Fruit fly (Drosophila melanogaster) whole organism, embryonic: ENCODE measurements around the gene dia.

ENCODE experiments used
- CG1024 ChIP-seq: fragments of 200-800 bp; sonication (Bioruptor generic); IDR thresholded peaks from 2 replicates; pipeline ENCODE4 v1.3.6; 2022; ENCODE audit warnings: missing biosample characterization, missing genetic modification characterization
- CG10462 ChIP-seq: fragments of 200-800 bp; sonication (Bioruptor generic); optimal IDR thresholded peaks from 2 replicates; lab custom pipeline; 2016; ENCODE audit warnings: missing biosample characterization, missing genetic modification characterization
- CG11504 ChIP-seq: fragments of 200-800 bp; sonication (Bioruptor generic); optimal IDR thresholded peaks from 3 replicates; lab custom pipeline; 2019; ENCODE audit warnings: missing biosample characterization, mild to moderate bottlenecking, missing genetic modification characterization, moderate library complexity
- CG11723 ChIP-seq: fragments of 200-800 bp; sonication (Bioruptor generic); optimal IDR thresholded peaks from 2 replicates; lab custom pipeline; 2017; ENCODE audit warnings: missing biosample characterization, mild to moderate bottlenecking, missing genetic modification characterization
- CG13287 ChIP-seq: fragments of 200-800 bp; sonication (Bioruptor generic); IDR thresholded peaks from 2 replicates; pipeline ENCODE4 v1.3.6; 2022; ENCODE audit warnings: missing biosample characterization, missing genetic modification characterization; ENCODE audit not compliant: partially characterized antibody
- CG14667 ChIP-seq: fragments of 200-800 bp; sonication (Bioruptor generic); IDR thresholded peaks from 2 replicates; pipeline ENCODE4 v1.3.6; 2022; ENCODE audit warnings: missing biosample characterization, missing genetic modification characterization
- CG14965 ChIP-seq: fragments of 200-800 bp; sonication (Bioruptor generic); optimal IDR thresholded peaks from 2 replicates; lab custom pipeline; 2016; ENCODE audit warnings: missing biosample characterization, missing genetic modification characterization, borderline replicate concordance
- CG15011 ChIP-seq: fragments of 200-800 bp; sonication (Bioruptor generic); optimal IDR thresholded peaks from 3 replicates; lab custom pipeline; 2018; ENCODE audit warnings: missing biosample characterization, mild to moderate bottlenecking, missing genetic modification characterization
- CG16813 ChIP-seq: fragments of 200-800 bp; sonication (Bioruptor generic); IDR thresholded peaks from 3 replicates; pipeline ENCODE4 v1.3.6; 2022; ENCODE audit warnings: missing biosample characterization, missing genetic modification characterization; ENCODE audit not compliant: partially characterized antibody
- CG17361 ChIP-seq: fragments of 200-800 bp; sonication (Bioruptor generic); IDR thresholded peaks from 3 replicates; pipeline ENCODE4 v1.3.6; 2022; ENCODE audit warnings: missing biosample characterization, missing genetic modification characterization
- CG18262 ChIP-seq: fragments of 200-800 bp; optimal IDR thresholded peaks from 3 replicates; lab custom pipeline; 2019; ENCODE audit warnings: missing biosample characterization, mild to moderate bottlenecking, missing genetic modification characterization, moderate library complexity
- CG1832 ChIP-seq: fragments of 200-800 bp; sonication (Bioruptor generic); optimal IDR thresholded peaks from 2 replicates; lab custom pipeline; 2017; ENCODE audit warnings: missing biosample characterization, mild to moderate bottlenecking, missing genetic modification characterization, inconsistent platforms
- CG2120 ChIP-seq: fragments of 200-800 bp; sonication (Bioruptor generic); optimal IDR thresholded peaks from 3 replicates; lab custom pipeline; 2016; ENCODE audit warnings: missing biosample characterization, missing genetic modification characterization
- CG2129 ChIP-seq: fragments of 200-800 bp; sonication (Bioruptor generic); IDR thresholded peaks from 2 replicates; pipeline ENCODE4 v1.3.6; 2022; ENCODE audit warnings: missing biosample characterization, missing genetic modification characterization; ENCODE audit not compliant: partially characterized antibody
- CG2202 ChIP-seq: fragments of 200-800 bp; sonication (Bioruptor generic); optimal IDR thresholded peaks from 2 replicates; lab custom pipeline; 2018; ENCODE audit warnings: missing biosample characterization, mild to moderate bottlenecking, missing genetic modification characterization
- CG3281 ChIP-seq: fragments of 200-800 bp; sonication (Bioruptor generic); optimal IDR thresholded peaks from 3 replicates; lab custom pipeline; 2017; ENCODE audit warnings: missing biosample characterization, mild to moderate bottlenecking, missing genetic modification characterization
- CG3726 ChIP-seq: fragments of 200-800 bp; sonication (Bioruptor generic); IDR thresholded peaks from 3 replicates; pipeline ENCODE4, ENCODE4 v1.3.6; 2022; ENCODE audit warnings: missing biosample characterization, missing genetic modification characterization
- CG4328 ChIP-seq: fragments of 200-800 bp; sonication (Bioruptor generic); optimal IDR thresholded peaks from 3 replicates; lab custom pipeline; 2017; ENCODE audit warnings: missing biosample characterization, missing genetic modification reagents, missing genetic modification characterization
- CG4854 ChIP-seq: fragments of 200-800 bp; sonication (Bioruptor generic); optimal IDR thresholded peaks from 2 replicates; lab custom pipeline; 2016; ENCODE audit warnings: missing biosample characterization, missing genetic modification characterization, inconsistent platforms
- CG6683 ChIP-seq: fragments of 200-800 bp; sonication (Bioruptor generic); optimal IDR thresholded peaks from 2 replicates; lab custom pipeline; 2017; ENCODE audit warnings: missing biosample characterization, mild to moderate bottlenecking, missing genetic modification characterization, missing genetic modification reagents
- CHES-1-like ChIP-seq: fragments of 200-800 bp; sonication (Bioruptor generic); optimal IDR thresholded peaks from 2 replicates; lab custom pipeline; 2016; ENCODE audit warnings: missing biosample characterization, missing genetic modification characterization
- CrebB ChIP-seq: fragments of 200-800 bp; sonication (Bioruptor generic); optimal IDR thresholded peaks from 3 replicates; lab custom pipeline; 2018; ENCODE audit warnings: missing biosample characterization, mild to moderate bottlenecking, missing genetic modification characterization
- E2f2 ChIP-seq: fragments of 200-800 bp; sonication (Bioruptor generic); IDR thresholded peaks from 2 replicates; pipeline ENCODE4 v1.3.6; 2022; ENCODE audit warnings: missing biosample characterization, missing genetic modification characterization
- Eip74EF ChIP-seq, 2 experiments: fragments of 200-800 bp in 1 of 2; fragments of >200 bp in 1 of 2; sonication (Bioruptor generic) in 1 of 2; optimal IDR thresholded peaks; 2 replicates each; lab custom pipeline; 2017 to 2019; ENCODE audit warnings: missing biosample characterization in 2 of 2, missing genetic modification characterization in 2 of 2, mild to moderate bottlenecking in 1 of 2, moderate library complexity in 1 of 2
- HLH54F ChIP-seq: fragments of 200-800 bp; sonication (Bioruptor generic); optimal IDR thresholded peaks from 3 replicates; lab custom pipeline; 2016; ENCODE audit warnings: missing biosample characterization, missing genetic modification characterization
- Hr3 ChIP-seq: fragments of 200-800 bp; sonication (Bioruptor generic); optimal IDR thresholded peaks from 3 replicates; lab custom pipeline; 2016; ENCODE audit warnings: missing biosample characterization, missing genetic modification characterization
- Hsf ChIP-seq: fragments of 200-800 bp; sonication (Bioruptor generic); optimal IDR thresholded peaks from 3 replicates; lab custom pipeline; 2016; ENCODE audit warnings: missing biosample characterization, missing genetic modification characterization
- Neu2 ChIP-seq: fragments of 200-800 bp; sonication (Bioruptor generic); optimal IDR thresholded peaks from 3 replicates; lab custom pipeline; 2016; ENCODE audit warnings: missing biosample characterization, missing genetic modification characterization, borderline replicate concordance
- Side ChIP-seq: fragments of 200-800 bp; sonication (Bioruptor generic); optimal IDR thresholded peaks from 2 replicates; lab custom pipeline; 2016; ENCODE audit warnings: missing biosample characterization, missing genetic modification characterization
- Xrp1 ChIP-seq: fragments of 200-800 bp; sonication (Bioruptor generic); IDR thresholded peaks from 2 replicates; pipeline ENCODE4 v1.3.6; 2022; ENCODE audit warnings: missing biosample characterization, missing genetic modification characterization
- aop ChIP-seq: fragments of 200-800 bp; sonication (Bioruptor generic); IDR thresholded peaks from 2 replicates; pipeline ENCODE4 v1.3.6; 2022; ENCODE audit warnings: missing biosample characterization, missing genetic modification characterization
- ara ChIP-seq: fragments of 200-800 bp; sonication (Bioruptor generic); IDR thresholded peaks from 2 replicates; pipeline ENCODE4 v1.3.6; 2022; ENCODE audit warnings: missing biosample characterization, missing genetic modification characterization
- bigmax ChIP-seq: fragments of 200-800 bp; sonication (Bioruptor generic); optimal IDR thresholded peaks from 2 replicates; lab custom pipeline; 2018; ENCODE audit warnings: missing biosample characterization, mild to moderate bottlenecking, missing genetic modification characterization
- cato ChIP-seq: fragments of 200-800 bp; sonication (Bioruptor generic); optimal IDR thresholded peaks from 2 replicates; lab custom pipeline; 2016; ENCODE audit warnings: missing biosample characterization, missing genetic modification characterization, borderline replicate concordance
- hbn ChIP-seq: fragments of 200-800 bp; sonication (Bioruptor generic); IDR thresholded peaks from 2 replicates; pipeline ENCODE4 v1.3.6; 2022; ENCODE audit warnings: missing biosample characterization, missing genetic modification characterization; ENCODE audit not compliant: partially characterized antibody
- jumu ChIP-seq: fragments of 200-800 bp; sonication (Bioruptor generic); optimal IDR thresholded peaks from 3 replicates; lab custom pipeline; 2016; ENCODE audit warnings: missing biosample characterization, missing genetic modification characterization
- kay ChIP-seq: fragments of 200-800 bp; sonication (Bioruptor generic); optimal IDR thresholded peaks from 2 replicates; lab custom pipeline; 2016; ENCODE audit warnings: missing biosample characterization, missing genetic modification characterization
- kni ChIP-seq: fragments of 200-800 bp; sonication (Bioruptor generic); optimal IDR thresholded peaks from 3 replicates; lab custom pipeline; 2017; ENCODE audit warnings: mild to moderate bottlenecking, missing biosample characterization, missing genetic modification reagents, missing genetic modification characterization
- lov ChIP-seq, 2 experiments: fragments of 200-800 bp in 1 of 2; fragments of >200 bp in 1 of 2; sonication (Bioruptor generic) in 1 of 2; IDR thresholded peaks in 1 of 2; optimal IDR thresholded peaks in 1 of 2; 2 replicates in 1 of 2; 3 replicates in 1 of 2; pipeline versions ENCODE4 v1.3.6 to Lab custom; 2017 to 2022; ENCODE audit warnings: missing biosample characterization in 1 of 2, missing genetic modification characterization in 1 of 2
- pum ChIP-seq: fragments of 200-800 bp; sonication (Bioruptor generic); optimal IDR thresholded peaks from 2 replicates; lab custom pipeline; 2016; ENCODE audit warnings: missing biosample characterization, missing genetic modification characterization
- sc ChIP-seq, 3 experiments: fragments of >200 bp in 2 of 3; fragments of 200-800 bp in 1 of 3; sonication (Bioruptor generic) in 1 of 3; optimal IDR thresholded peaks; 2 replicates in 2 of 3; 3 replicates in 1 of 3; lab custom pipeline; 2017; ENCODE audit warnings: mild to moderate bottlenecking in 1 of 3, missing biosample characterization in 1 of 3, missing genetic modification characterization in 1 of 3, missing genetic modification reagents in 1 of 3
- sna ChIP-seq: fragments of 200-800 bp; sonication (Bioruptor generic); IDR thresholded peaks from 2 replicates; pipeline ENCODE4 v1.3.6; 2022; ENCODE audit warnings: missing biosample characterization, missing genetic modification characterization; ENCODE audit not compliant: partially characterized antibody
- vvl ChIP-seq: fragments of 200-800 bp; sonication (Bioruptor generic); IDR thresholded peaks from 2 replicates; pipeline ENCODE4 v1.3.6; 2022; ENCODE audit warnings: missing biosample characterization, missing genetic modification characterization
- wek ChIP-seq: fragments of 200-800 bp; sonication (Bioruptor generic); optimal IDR thresholded peaks from 3 replicates; lab custom pipeline; 2018; ENCODE audit warnings: missing biosample characterization, mild to moderate bottlenecking, missing genetic modification characterization, moderate library complexity
- zen2 ChIP-seq: fragments of 200-800 bp; sonication (Bioruptor generic); IDR thresholded peaks from 3 replicates; pipeline ENCODE4 v1.3.6; 2022; ENCODE audit warnings: missing biosample characterization, missing genetic modification characterization; ENCODE audit not compliant: partially characterized antibody
- zfh1 ChIP-seq: fragments of 200-800 bp; sonication (Bioruptor generic); IDR thresholded peaks from 3 replicates; pipeline ENCODE4 v1.3.6; 2022; ENCODE audit warnings: missing biosample characterization, missing genetic modification characterization

The dia gene

DNA sequence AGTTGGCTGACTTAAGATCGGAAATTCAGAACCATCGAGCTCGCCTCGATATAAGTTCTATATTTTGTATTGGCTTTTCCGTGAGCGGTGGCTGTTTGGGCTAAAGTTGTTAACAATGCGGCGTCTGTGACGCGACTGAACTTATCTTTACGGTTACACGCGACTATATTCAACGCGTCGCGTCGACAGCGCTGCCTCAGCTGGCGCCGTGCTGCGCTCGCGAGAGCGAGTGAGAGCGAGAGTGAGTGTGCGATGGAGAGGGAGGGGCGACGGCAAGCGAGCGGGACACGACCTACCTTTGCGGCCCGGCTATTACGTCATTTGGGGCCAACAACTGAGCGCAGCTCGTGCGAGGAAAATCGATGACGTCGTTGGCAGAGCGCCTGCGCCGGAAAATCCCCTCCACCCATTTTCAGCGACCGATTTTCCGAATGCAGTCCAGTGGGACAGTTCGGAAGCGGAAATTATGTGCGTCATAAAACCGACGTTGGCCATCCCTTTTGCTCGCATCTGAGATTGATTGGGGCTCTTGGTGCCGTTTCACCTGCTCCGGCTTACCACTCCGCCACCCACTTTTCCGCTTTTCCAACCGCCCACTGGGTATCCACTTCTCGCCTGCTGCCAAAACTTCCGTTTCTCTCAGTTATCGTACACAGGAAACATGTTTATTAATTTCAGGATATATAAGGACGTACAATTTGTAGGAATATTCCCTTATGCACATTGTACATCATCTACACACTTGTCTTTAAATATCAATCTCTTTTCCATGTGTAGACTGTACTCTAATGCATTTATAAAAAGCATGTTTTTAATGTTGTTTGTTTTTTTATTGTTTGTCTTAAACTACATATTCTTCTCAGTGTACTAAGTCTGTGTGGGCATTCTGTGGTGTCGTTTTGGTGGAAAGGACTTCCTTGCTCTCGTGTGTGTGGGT is 43.2 kb upstream of the dia start, which contains the start of gene Hr38 (continued):
- TF ChIP-seq CrebB (tag; lab: Kevin White, UChicago) (peak; percentile 12), CG3726 (GFP tag; lab: Robert Waterston, UW) (0 out of 3 replicates have a peak, but pooled peaks have one; percentile 43), Xrp1 (GFP tag; lab: Robert Waterston, UW) (peak; percentile 23; the same call in 1 of the 2 replicates), zfh1 (GFP tag; lab: Robert Waterston, UW) (no peak), CG4328 (GFP tag; lab: Kevin White, UChicago) (no peak), bigmax (GFP tag; lab: Kevin White, UChicago) (no peak), cato (no peak), CG11504 (tag; lab: Kevin White, UChicago) (peak; percentile 68), zen2 (GFP tag; lab: Robert Waterston, UW) (peak; percentile 46; the same call in 1 of the 3 replicates), CG3281 (GFP tag; lab: Kevin White, UChicago) (peak; percentile 67), wek (GFP tag; lab: Kevin White, UChicago) (peak; percentile 0), pum (GFP tag; lab: Kevin White, UChicago) (no peak), HLH54F (peak; percentile 43), CG4854 (GFP tag; lab: Kevin White, UChicago) (no peak), Hsf (GFP tag; lab: Kevin White, UChicago) (peak; percentile 51), Hr3 (GFP tag; lab: Kevin White, UChicago) (peak; percentile 38), jumu (peak; percentile 28), CG14965 (no peak), CG2120 (GFP tag; lab: Kevin White, UChicago) (peak; percentile 82), CG6683 (GFP tag; lab: Kevin White, UChicago) (peak; percentile 50), ara (GFP tag; lab: Robert Waterston, UW) (0 out of 2 replicates have a peak, but pooled peaks have one; percentile 27), sna (GFP tag; lab: Robert Waterston, UW) (peak; percentile 61), CHES-1-like (GFP tag; lab: Kevin White, UChicago) (peak; percentile 22), Side (peak; percentile 48), CG10462 (GFP tag; lab: Kevin White, UChicago) (no peak), CG2129 (GFP tag; lab: Robert Waterston, UW) (no peak), E2f2 (GFP tag; lab: Robert Waterston, UW) (no peak), kay (no peak)
- TF ChIP-seq, all 482 proteins: peak for 175

DNA sequence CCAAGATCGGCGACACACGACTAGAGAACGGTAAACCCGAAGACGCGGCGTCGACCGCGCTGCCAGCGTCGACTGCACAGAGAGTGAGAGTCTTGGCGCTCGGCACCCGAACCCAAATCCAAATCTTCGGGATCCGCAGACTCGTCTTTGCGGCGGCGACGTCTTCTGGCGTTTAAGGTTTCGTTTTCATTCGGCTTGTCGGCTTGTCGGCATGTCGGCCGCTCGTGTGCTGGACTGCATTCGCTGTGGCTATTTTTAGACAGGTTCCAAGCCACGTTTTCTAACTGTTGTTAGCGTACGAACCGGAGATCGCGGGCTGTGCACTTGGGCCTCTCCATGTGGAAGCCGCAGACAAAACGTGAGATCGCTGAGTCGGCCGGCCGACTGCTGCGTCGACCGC is 41.9 kb upstream of the dia start:
- TF ChIP-seq CG15011 (GFP tag; lab: Kevin White, UChicago) (no peak), lov (optimal IDR thresholded peaks at IDR 0.05; lab: Kevin White, UChicago) (no peak), lov (GFP tag; IDR thresholded peaks at IDR 0.05; lab: Robert Waterston, UW) (peak; percentile 62; the same call in 1 of the 3 replicates), sc (optimal IDR thresholded peaks at IDR 0.05; lab: Kevin White, UChicago) (no peak), sc (GFP tag; optimal IDR thresholded peaks at IDR 0.05; lab: Kevin White, UChicago) (peak; percentile 12), kni (peak; percentile 83), CG2202 (tag; lab: Kevin White, UChicago) (peak; percentile 58), CG4854 (GFP tag; lab: Kevin White, UChicago) (no peak), aop (GFP tag; lab: Robert Waterston, UW) (no peak), CG13287 (GFP tag; lab: Robert Waterston, UW) (peak; percentile 28; the same call in 1 of the 2 replicates), CG18262 (tag; lab: Kevin White, UChicago) (peak; percentile 34), CG17361 (GFP tag; lab: Robert Waterston, UW) (peak; percentile 16; the same call in 1 of the 3 replicates), hbn (GFP tag; lab: Robert Waterston, UW) (0 out of 2 replicates have a peak, but pooled peaks have one; percentile 16), CG16813 (GFP tag; lab: Robert Waterston, UW) (0 out of 3 replicates have a peak, but pooled peaks have one; percentile 23), CG11723 (GFP tag; lab: Kevin White, UChicago) (peak; percentile 4), CG1024 (GFP tag; lab: Robert Waterston, UW) (no peak), CG14667 (no peak), Eip74EF (GFP tag; optimal IDR thresholded peaks at IDR 0.05; lab: Kevin White, UChicago) (peak in 1 of 2 experiments; percentile 28), vvl (GFP tag; lab: Robert Waterston, UW) (0 out of 2 replicates have a peak, but pooled peaks have one; percentile 22), Neu2 (GFP tag; lab: Kevin White, UChicago) (no peak), CG1832 (GFP tag; lab: Kevin White, UChicago) (no peak)
